Worm (Caenorhabditis elegans) whole organism, midembryonic: ENCODE data around the gene grd-6.

ENCODE experiments used
- T22C8.4 ChIP-seq: fragments of 200-800 bp; sonication (Bioruptor generic); IDR thresholded peaks from 2 replicates; pipeline ENCODE4 v1.3.6; 2022; ENCODE audit warnings: missing genetic modification characterization, missing compliant biosample characterization
- cog-1 ChIP-seq: sonication (generic microtip); optimal IDR thresholded peaks from 2 replicates; lab custom pipeline; 2016; ENCODE audit warnings: missing genetic modification characterization, missing compliant biosample characterization
- flt-1 ChIP-seq: fragments of 200-800 bp; sonication (Bioruptor generic); IDR thresholded peaks from 2 replicates; pipeline ENCODE4 v1.3.6; 2022; ENCODE audit warnings: missing genetic modification characterization, missing compliant biosample characterization
- klf-2 ChIP-seq: fragments of 200-800 bp; sonication (Bioruptor generic); conservative IDR thresholded peaks from 2 replicates; pipeline ENCODE4 v1.3.6; 2022; ENCODE audit warnings: missing genetic modification reagents, missing genetic modification characterization, missing compliant biosample characterization
- med-1 ChIP-seq: sonication (generic microtip); optimal IDR thresholded peaks from 2 replicates; lab custom pipeline; 2017; ENCODE audit warnings: missing genetic modification characterization, mild to moderate bottlenecking, missing compliant biosample characterization, antibody characterized with exemption, missing genetic modification reagents; ENCODE audit not compliant: insufficient read depth
- ref-1 ChIP-seq: fragments of 200-800 bp; sonication (Bioruptor generic); conservative IDR thresholded peaks from 2 replicates; pipeline ENCODE4 v1.3.6; 2022; ENCODE audit warnings: missing genetic modification reagents, missing genetic modification characterization, missing compliant biosample characterization
- tab-1 ChIP-seq: fragments of 200-800 bp; sonication (Bioruptor generic); IDR thresholded peaks from 2 replicates; pipeline ENCODE4 v1.3.6; 2022; ENCODE audit warnings: missing genetic modification characterization, missing compliant biosample characterization
- ztf-23 ChIP-seq: fragments of 200-800 bp; sonication (Bioruptor generic); IDR thresholded peaks from 2 replicates; pipeline ENCODE4 v1.3.6; 2022; ENCODE audit warnings: missing genetic modification reagents, missing genetic modification characterization, missing compliant biosample characterization
- ztf-29 ChIP-seq: fragments of 200-800 bp; sonication (Bioruptor generic); IDR thresholded peaks from 2 replicates; pipeline ENCODE4 v1.3.6; 2022; ENCODE audit warnings: missing genetic modification reagents, missing genetic modification characterization, missing compliant biosample characterization

Gene grd-6

ce11 chrV:9197121-9197520 lies 24.5 kb upstream of the grd-6 start, which contains the start of gene C24B5.4:
C24B5.4 (minus strand) TSS chrV:9197326.
- TF ChIP-seq klf-2 (GFP tag; lab: Robert Waterston, UW) (no peak), ztf-23 (GFP tag; lab: Robert Waterston, UW) (no peak), ztf-29 (no peak), ref-1 (GFP tag; lab: Robert Waterston, UW) (no peak), tab-1 (GFP tag; lab: Robert Waterston, UW) (no peak), cog-1 (tag; lab: Kevin White, UChicago) (no peak), T22C8.4 (GFP tag; lab: Robert Waterston, UW) (no peak), med-1 (GFP tag; lab: Kevin White, UChicago) (no peak), flt-1 (no peak)

ce11 chrV:9198887-9199286 lies 22.8 kb upstream of the grd-6 start, which contains the start of gene str-177:
str-177 (minus strand) TSS chrV:9198987.
- no peak for TF ChIP-seq flt-1
- TF ChIP-seq cog-1 (tag; lab: Kevin White, UChicago), result no peak
- TF ChIP-seq med-1 (GFP tag; lab: Kevin White, UChicago), result no peak
- TF ChIP-seq ref-1 (GFP tag; lab: Robert Waterston, UW), result no peak
- TF ChIP-seq ztf-23 (GFP tag; lab: Robert Waterston, UW), result no peak
- TF ChIP-seq tab-1 (GFP tag; lab: Robert Waterston, UW), result no peak
- no peak for TF ChIP-seq ztf-29
- TF ChIP-seq klf-2 (GFP tag; lab: Robert Waterston, UW), result no peak
- TF ChIP-seq T22C8.4 (GFP tag; lab: Robert Waterston, UW), result no peak

- TF ChIP-seq ref-1 (GFP tag; lab: Robert Waterston, UW) (no peak), ztf-29 (no peak), tab-1 (GFP tag; lab: Robert Waterston, UW) (no peak), klf-2 (GFP tag; lab: Robert Waterston, UW) (no peak), flt-1 (no peak), med-1 (GFP tag; lab: Kevin White, UChicago) (no peak), ztf-23 (GFP tag; lab: Robert Waterston, UW) (no peak)
Measured at ce11 chrV:9202710-9203109, 19.0 kb upstream of the grd-6 start, which contains the start of gene asp-2. asp-2 (plus strand) TSS chrV:9203077.

- no peak for TF ChIP-seq ztf-29
- TF ChIP-seq klf-2 (GFP tag; lab: Robert Waterston, UW), result no peak
- no peak for TF ChIP-seq ztf-23 (GFP tag; lab: Robert Waterston, UW)
- TF ChIP-seq cog-1 (tag; lab: Kevin White, UChicago), result no peak
- no peak for TF ChIP-seq med-1 (GFP tag; lab: Kevin White, UChicago)
- TF ChIP-seq flt-1, result no peak
- TF ChIP-seq ref-1 (GFP tag; lab: Robert Waterston, UW), result no peak
- TF ChIP-seq T22C8.4 (GFP tag; lab: Robert Waterston, UW), result no peak
- no peak for TF ChIP-seq tab-1 (GFP tag; lab: Robert Waterston, UW)
Measured at ce11 chrV:9207377-9207776, 14.3 kb upstream of the grd-6 start, which contains the start of gene inx-10. inx-10 (minus strand) TSS chrV:9207477.

- TF ChIP-seq cog-1 (tag; lab: Kevin White, UChicago) (no peak), ref-1 (GFP tag; lab: Robert Waterston, UW) (no peak), ztf-23 (GFP tag; lab: Robert Waterston, UW) (no peak), ztf-29 (no peak), klf-2 (GFP tag; lab: Robert Waterston, UW) (no peak), flt-1 (no peak), T22C8.4 (GFP tag; lab: Robert Waterston, UW) (no peak)
Measured at ce11 chrV:9208878-9209277, 12.8 kb upstream of the grd-6 start.

ce11 chrV:9212499-9212898 lies 9.2 kb upstream of the grd-6 start:
- TF ChIP-seq cog-1 (tag; lab: Kevin White, UChicago), result peak; percentile 58
- TF ChIP-seq flt-1, result no peak
- no peak for TF ChIP-seq med-1 (GFP tag; lab: Kevin White, UChicago)

- TF ChIP-seq flt-1 (no peak), ref-1 (GFP tag; lab: Robert Waterston, UW) (no peak), ztf-29 (no peak), tab-1 (GFP tag; lab: Robert Waterston, UW) (no peak), cog-1 (tag; lab: Kevin White, UChicago) (no peak), ztf-23 (GFP tag; lab: Robert Waterston, UW) (no peak), klf-2 (GFP tag; lab: Robert Waterston, UW) (no peak), med-1 (GFP tag; lab: Kevin White, UChicago) (no peak), T22C8.4 (GFP tag; lab: Robert Waterston, UW) (no peak)
Measured at ce11 chrV:9213554-9213953, 8.1 kb upstream of the grd-6 start, which contains the start of gene mdt-27. mdt-27 (minus strand) TSS chrV:9213654.

ce11 chrV:9217158-9217557 lies 4.5 kb upstream of the grd-6 start, which contains the start of gene pacs-1:
pacs-1 (minus strand) TSS chrV:9217258.
- TF ChIP-seq med-1 (GFP tag; lab: Kevin White, UChicago), result no peak
- TF ChIP-seq ref-1 (GFP tag; lab: Robert Waterston, UW), result no peak
- no peak for TF ChIP-seq ztf-29
- TF ChIP-seq tab-1 (GFP tag; lab: Robert Waterston, UW), result no peak
- no peak for TF ChIP-seq klf-2 (GFP tag; lab: Robert Waterston, UW)
- no peak for TF ChIP-seq T22C8.4 (GFP tag; lab: Robert Waterston, UW)
- no peak for TF ChIP-seq cog-1 (tag; lab: Kevin White, UChicago)
- TF ChIP-seq ztf-23 (GFP tag; lab: Robert Waterston, UW), result no peak
- TF ChIP-seq flt-1, result no peak

ce11 chrV:9218214-9218613 lies 3.5 kb upstream of the grd-6 start:
- TF ChIP-seq ztf-23 (GFP tag; lab: Robert Waterston, UW), result no peak
- no peak for TF ChIP-seq ztf-29
- no peak for TF ChIP-seq flt-1
- TF ChIP-seq cog-1 (tag; lab: Kevin White, UChicago), result no peak
- TF ChIP-seq tab-1 (GFP tag; lab: Robert Waterston, UW), result no peak
- TF ChIP-seq klf-2 (GFP tag; lab: Robert Waterston, UW), result no peak
- no peak for TF ChIP-seq T22C8.4 (GFP tag; lab: Robert Waterston, UW)
- no peak for TF ChIP-seq med-1 (GFP tag; lab: Kevin White, UChicago)
- TF ChIP-seq ref-1 (GFP tag; lab: Robert Waterston, UW), result no peak
